Fruit fly (Drosophila melanogaster) whole organism, embryonic: ENCODE results near the gene CycG.
A peak's percentile ranks its signal among the peaks of the same experiment; 100 is the strongest.

Experiments
- B-H2 ChIP-seq: fragments of 200-800 bp; sonication (Bioruptor generic); optimal IDR thresholded peaks from 2 replicates; lab custom pipeline; 2018; ENCODE audit warnings: missing biosample characterization, mild to moderate bottlenecking, missing genetic modification characterization
- BEAF-32 ChIP-seq: fragments of 200-800 bp; sonication (Bioruptor generic); optimal IDR thresholded peaks from 3 replicates; lab custom pipeline; 2017; ENCODE audit warnings: missing biosample characterization, missing genetic modification characterization, mild to moderate bottlenecking, moderate library complexity, missing genetic modification reagents
- CG10274 ChIP-seq: fragments of 200-800 bp; sonication (Bioruptor generic); optimal IDR thresholded peaks from 3 replicates; lab custom pipeline; 2017; ENCODE audit warnings: missing biosample characterization, mild to moderate bottlenecking, missing genetic modification characterization
- CG12071 ChIP-seq: fragments of 200-800 bp; sonication (Bioruptor generic); optimal IDR thresholded peaks from 3 replicates; lab custom pipeline; 2018; ENCODE audit warnings: missing biosample characterization, mild to moderate bottlenecking, missing genetic modification characterization
- CG12769 ChIP-seq: fragments of 200-800 bp; sonication (Bioruptor generic); optimal IDR thresholded peaks from 2 replicates; lab custom pipeline; 2019; ENCODE audit warnings: missing biosample characterization, mild to moderate bottlenecking, missing genetic modification characterization, moderate library complexity
- CG14050 ChIP-seq: fragments of 200-800 bp; sonication (Bioruptor generic); IDR thresholded peaks from 3 replicates; pipeline ENCODE4 v1.3.6; 2022; ENCODE audit warnings: missing biosample characterization, missing genetic modification characterization
- CG14860 ChIP-seq: fragments of 200-800 bp; sonication (Bioruptor generic); IDR thresholded peaks from 3 replicates; pipeline ENCODE4 v1.3.6; 2022; ENCODE audit warnings: missing biosample characterization, missing genetic modification characterization; ENCODE audit not compliant: partially characterized antibody
- CG14965 ChIP-seq: fragments of 200-800 bp; sonication (Bioruptor generic); optimal IDR thresholded peaks from 2 replicates; lab custom pipeline; 2016; ENCODE audit warnings: missing biosample characterization, missing genetic modification characterization, borderline replicate concordance
- CG15479 ChIP-seq: fragments of 200-800 bp; sonication (Bioruptor generic); optimal IDR thresholded peaks from 3 replicates; lab custom pipeline; 2019; ENCODE audit warnings: missing biosample characterization, mild to moderate bottlenecking, missing genetic modification characterization, moderate library complexity
- CG17829 ChIP-seq: fragments of 200-800 bp; optimal IDR thresholded peaks from 2 replicates; lab custom pipeline; 2019; ENCODE audit warnings: missing biosample characterization, mild to moderate bottlenecking, missing genetic modification characterization, moderate library complexity
- CG1792 ChIP-seq: fragments of 200-800 bp; sonication (Bioruptor generic); optimal IDR thresholded peaks from 2 replicates; lab custom pipeline; 2016; ENCODE audit warnings: missing biosample characterization, missing genetic modification characterization
- CG18476 ChIP-seq: fragments of 200-800 bp; sonication (Bioruptor generic); optimal IDR thresholded peaks from 2 replicates; lab custom pipeline; 2016; ENCODE audit warnings: missing biosample characterization, mild to moderate bottlenecking, missing genetic modification characterization
- CG2129 ChIP-seq: fragments of 200-800 bp; sonication (Bioruptor generic); IDR thresholded peaks from 2 replicates; pipeline ENCODE4 v1.3.6; 2022; ENCODE audit warnings: missing biosample characterization, missing genetic modification characterization; ENCODE audit not compliant: partially characterized antibody
- CG4820 ChIP-seq: fragments of 200-800 bp; sonication (Bioruptor generic); optimal IDR thresholded peaks from 3 replicates; lab custom pipeline; 2016; ENCODE audit warnings: missing biosample characterization, missing genetic modification characterization
- CG7271 ChIP-seq: fragments of 200-800 bp; sonication (Bioruptor generic); optimal IDR thresholded peaks from 2 replicates; lab custom pipeline; 2018; ENCODE audit warnings: missing biosample characterization, mild to moderate bottlenecking, missing genetic modification characterization, moderate library complexity
- CG7839 ChIP-seq: fragments of 200-800 bp; sonication (Bioruptor generic); optimal IDR thresholded peaks from 3 replicates; lab custom pipeline; 2018; ENCODE audit warnings: missing biosample characterization, mild to moderate bottlenecking, missing genetic modification characterization, moderate library complexity
- CG8281 ChIP-seq: fragments of 200-800 bp; sonication (Bioruptor generic); optimal IDR thresholded peaks from 2 replicates; lab custom pipeline; 2018; ENCODE audit warnings: missing biosample characterization, mild to moderate bottlenecking, missing genetic modification characterization, moderate library complexity
- CTCF ChIP-seq: fragments of 200-800 bp; sonication (Bioruptor generic); optimal IDR thresholded peaks from 2 replicates; lab custom pipeline; 2017; ENCODE audit warnings: missing biosample characterization, mild to moderate bottlenecking, missing genetic modification characterization, moderate library complexity
- Chrac-16 ChIP-seq: fragments of 200-800 bp; sonication (Bioruptor generic); optimal IDR thresholded peaks from 3 replicates; lab custom pipeline; 2016; ENCODE audit warnings: missing biosample characterization, missing genetic modification characterization
- CkIIα-i1 ChIP-seq: fragments of 200-800 bp; sonication (Bioruptor generic); IDR thresholded peaks from 2 replicates; pipeline ENCODE4 v1.3.6; 2022; ENCODE audit warnings: missing biosample characterization, missing genetic modification characterization
- Dad ChIP-seq: fragments of 200-800 bp; sonication (Bioruptor generic); optimal IDR thresholded peaks from 3 replicates; lab custom pipeline; 2016; ENCODE audit warnings: missing biosample characterization, missing genetic modification characterization
- ERR ChIP-seq: fragments of 200-800 bp; sonication (Bioruptor generic); optimal IDR thresholded peaks from 2 replicates; lab custom pipeline; 2016; ENCODE audit warnings: missing biosample characterization, missing genetic modification characterization
- Ets97D ChIP-seq: fragments of 200-800 bp; sonication (Bioruptor generic); optimal IDR thresholded peaks from 3 replicates; lab custom pipeline; 2016; ENCODE audit warnings: missing biosample characterization, missing genetic modification characterization
- Hand ChIP-seq: fragments of 200-800 bp; sonication (Bioruptor generic); optimal IDR thresholded peaks from 2 replicates; lab custom pipeline; 2017; ENCODE audit warnings: mild to moderate bottlenecking, missing biosample characterization, missing genetic modification reagents, missing genetic modification characterization
- Hr3 ChIP-seq: fragments of 200-800 bp; sonication (Bioruptor generic); optimal IDR thresholded peaks from 3 replicates; lab custom pipeline; 2016; ENCODE audit warnings: missing biosample characterization, missing genetic modification characterization
- Mrtf ChIP-seq: fragments of 200-800 bp; sonication (Bioruptor generic); IDR thresholded peaks from 3 replicates; pipeline ENCODE4 v1.3.6; 2022; ENCODE audit warnings: missing biosample characterization, missing genetic modification characterization
- Myb ChIP-seq: fragments of 200-800 bp; sonication (Bioruptor generic); optimal IDR thresholded peaks from 2 replicates; lab custom pipeline; 2016; ENCODE audit warnings: missing biosample characterization, missing genetic modification characterization
- Pdp1 ChIP-seq, 2 experiments: fragments of 200-800 bp; sonication (Bioruptor generic); optimal IDR thresholded peaks; 3 replicates each; lab custom pipeline; 2016; ENCODE audit warnings: missing biosample characterization in 2 of 2, missing genetic modification characterization in 2 of 2, mild to moderate bottlenecking in 1 of 2, moderate library complexity in 1 of 2
- Ravus ChIP-seq: fragments of 200-800 bp; sonication (Bioruptor generic); IDR thresholded peaks from 2 replicates; pipeline ENCODE4 v1.3.6; 2022; ENCODE audit warnings: missing biosample characterization, missing genetic modification characterization
- Rfx ChIP-seq: fragments of 200-800 bp; sonication (Bioruptor generic); IDR thresholded peaks from 2 replicates; pipeline ENCODE4 v1.3.6; 2022; ENCODE audit warnings: missing biosample characterization, missing genetic modification characterization
- Scr ChIP-seq: fragments of 200-800 bp; sonication (Bioruptor generic); IDR thresholded peaks from 2 replicates; pipeline ENCODE4 v1.3.6; 2022; ENCODE audit warnings: missing biosample characterization, missing genetic modification characterization; ENCODE audit not compliant: partially characterized antibody
- Side ChIP-seq: fragments of 200-800 bp; sonication (Bioruptor generic); optimal IDR thresholded peaks from 2 replicates; lab custom pipeline; 2016; ENCODE audit warnings: missing biosample characterization, missing genetic modification characterization
- Sin3A ChIP-seq: fragments of >200 bp; optimal IDR thresholded peaks from 2 replicates; lab custom pipeline; 2018
- Sox102F ChIP-seq: fragments of 200-800 bp; sonication (Bioruptor generic); optimal IDR thresholded peaks from 2 replicates; lab custom pipeline; 2018; ENCODE audit warnings: missing biosample characterization, mild to moderate bottlenecking, missing genetic modification characterization, moderate library complexity
- Sry-δ ChIP-seq: fragments of 200-800 bp; sonication (Bioruptor generic); optimal IDR thresholded peaks from 2 replicates; lab custom pipeline; 2016; ENCODE audit warnings: missing biosample characterization, missing genetic modification characterization
- Stat92E ChIP-seq, 3 experiments: fragments of >200 bp in 2 of 3; fragments of 200-800 bp in 1 of 3; sonication (Bioruptor generic) in 1 of 3; optimal IDR thresholded peaks; 2 replicates each; lab custom pipeline; 2017 to 2019; ENCODE audit warnings: missing biosample characterization in 3 of 3, missing genetic modification characterization in 3 of 3, mild to moderate bottlenecking in 1 of 3, moderate library complexity in 1 of 3
- ap ChIP-seq: fragments of 200-800 bp; sonication (Bioruptor generic); IDR thresholded peaks from 2 replicates; pipeline ENCODE4 v1.3.6; 2022; ENCODE audit warnings: missing biosample characterization, missing genetic modification characterization
- chm ChIP-seq: fragments of 200-800 bp; sonication (Bioruptor generic); IDR thresholded peaks from 2 replicates; pipeline ENCODE4 v1.3.6; 2022; ENCODE audit warnings: missing biosample characterization, missing genetic modification characterization
- gcm ChIP-seq: fragments of 200-800 bp; sonication (Bioruptor generic); optimal IDR thresholded peaks from 2 replicates; lab custom pipeline; 2019; ENCODE audit warnings: missing biosample characterization, mild to moderate bottlenecking, missing genetic modification characterization, moderate library complexity
- hb ChIP-seq: fragments of 200-800 bp; sonication (Bioruptor generic); IDR thresholded peaks from 3 replicates; pipeline ENCODE4 v1.3.6; 2022; ENCODE audit warnings: missing biosample characterization, missing genetic modification characterization; ENCODE audit not compliant: partially characterized antibody
- luna ChIP-seq: fragments of 200-800 bp; sonication (Bioruptor generic); optimal IDR thresholded peaks from 2 replicates; lab custom pipeline; 2016; ENCODE audit warnings: missing biosample characterization, missing genetic modification characterization
- phol ChIP-seq: fragments of 200-800 bp; sonication (Bioruptor generic); optimal IDR thresholded peaks from 3 replicates; lab custom pipeline; 2018; ENCODE audit warnings: missing biosample characterization, mild to moderate bottlenecking, missing genetic modification characterization, moderate library complexity
- psq ChIP-seq: fragments of 200-800 bp; sonication (Bioruptor generic); optimal IDR thresholded peaks from 2 replicates; lab custom pipeline; 2017; ENCODE audit warnings: missing biosample characterization, missing genetic modification characterization
- schlank ChIP-seq: fragments of 200-800 bp; sonication (Bioruptor generic); optimal IDR thresholded peaks from 2 replicates; lab custom pipeline; 2018; ENCODE audit warnings: missing biosample characterization, mild to moderate bottlenecking, missing genetic modification characterization
- sens-2 ChIP-seq: fragments of 200-800 bp; sonication (Bioruptor generic); IDR thresholded peaks from 2 replicates; pipeline ENCODE4 v1.3.6; 2022; ENCODE audit warnings: missing biosample characterization, missing genetic modification characterization
- sisA ChIP-seq: fragments of 200-800 bp; sonication (Bioruptor generic); IDR thresholded peaks from 2 replicates; pipeline ENCODE4 v1.3.6; 2022; ENCODE audit warnings: missing biosample characterization, missing genetic modification characterization
- sna ChIP-seq: fragments of 200-800 bp; sonication (Bioruptor generic); IDR thresholded peaks from 2 replicates; pipeline ENCODE4 v1.3.6; 2022; ENCODE audit warnings: missing biosample characterization, missing genetic modification characterization; ENCODE audit not compliant: partially characterized antibody
- sug ChIP-seq: fragments of 200-800 bp; optimal IDR thresholded peaks from 2 replicates; lab custom pipeline; 2019; ENCODE audit warnings: missing biosample characterization, mild to moderate bottlenecking, missing genetic modification characterization, moderate library complexity
- vfl ChIP-seq: fragments of 200-800 bp; sonication (Bioruptor generic); optimal IDR thresholded peaks from 2 replicates; lab custom pipeline; 2016; ENCODE audit warnings: missing biosample characterization, missing genetic modification characterization
- vvl ChIP-seq: fragments of 200-800 bp; sonication (Bioruptor generic); IDR thresholded peaks from 2 replicates; pipeline ENCODE4 v1.3.6; 2022; ENCODE audit warnings: missing biosample characterization, missing genetic modification characterization
- z ChIP-seq: fragments of 200-800 bp; sonication (Bioruptor generic); IDR thresholded peaks from 3 replicates; pipeline ENCODE4 v1.3.6; 2022; ENCODE audit warnings: missing biosample characterization, missing genetic modification characterization

CycG gene

DNA sequence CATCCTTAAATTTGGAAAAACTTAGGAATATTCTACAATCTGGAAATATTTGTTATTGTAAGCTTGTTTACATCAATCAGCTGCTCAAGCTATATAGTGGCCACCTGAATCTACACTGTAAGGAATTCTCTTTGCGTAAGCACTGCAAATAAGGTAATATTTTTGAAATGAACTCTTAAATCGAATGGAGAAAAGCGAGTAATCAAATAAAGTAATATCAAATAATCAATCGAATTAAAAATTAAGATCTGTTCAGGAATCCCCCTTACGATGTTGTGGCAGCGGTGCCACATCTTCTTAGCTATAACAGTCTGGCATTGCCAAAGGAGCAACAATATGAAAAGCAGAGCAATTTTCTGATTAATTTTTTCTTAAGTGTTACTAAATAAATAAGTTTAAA is 3.5 kb upstream of the CycG start, which contains the start of the genes Mnat9 and CG1792 (continued):
- TF ChIP-seq Sin3A (lab: Kevin White, UChicago): no peak
- TF ChIP-seq ap (GFP tag; lab: Robert Waterston, UW): peak; percentile 99
- peak; percentile 99 for TF ChIP-seq sens-2
- peak; percentile 100 for TF ChIP-seq CG12769
- TF ChIP-seq CG8281 (tag; lab: Kevin White, UChicago): peak; percentile 89
- TF ChIP-seq CG10274 (GFP tag; lab: Kevin White, UChicago): peak; percentile 87
- peak; percentile 98 for TF ChIP-seq Pdp1 (GFP tag; optimal IDR thresholded peaks at IDR 0.05; lab: Kevin White, UChicago)
- peak; percentile 99 for TF ChIP-seq Mrtf (GFP tag; lab: Robert Waterston, UW)
- peak; percentile 78 for TF ChIP-seq Sry-δ (GFP tag; lab: Kevin White, UChicago)
- TF ChIP-seq z (GFP tag; lab: Robert Waterston, UW): peak; percentile 80
- TF ChIP-seq sisA (GFP tag; lab: Robert Waterston, UW): peak; percentile 99
- TF ChIP-seq CG12071: peak; percentile 98
- peak; percentile 96 for TF ChIP-seq gcm (GFP tag; lab: Kevin White, UChicago)
- peak; percentile 66 for TF ChIP-seq CTCF (GFP tag; lab: Kevin White, UChicago)
- peak; percentile 94 for TF ChIP-seq sug (tag; lab: Kevin White, UChicago)
- peak; percentile 98 for TF ChIP-seq CG7839
- TF ChIP-seq Scr (GFP tag; lab: Robert Waterston, UW): no peak
- 0 out of 2 replicates have a peak, but pooled peaks have one; percentile 48 for TF ChIP-seq sna (GFP tag; lab: Robert Waterston, UW)
- no peak for TF ChIP-seq CG14860 (GFP tag; lab: Robert Waterston, UW)
- peak; percentile 98 for TF ChIP-seq Dad
- peak; percentile 99 for TF ChIP-seq CG1792
- TF ChIP-seq hb (GFP tag; lab: Robert Waterston, UW): no peak
- peak; percentile 100 for TF ChIP-seq Rfx (GFP tag; lab: Robert Waterston, UW)
- TF ChIP-seq CG14965 (GFP tag; lab: Kevin White, UChicago): peak; percentile 86
- peak; percentile 96 for TF ChIP-seq Ets97D (GFP tag; lab: Kevin White, UChicago)
- TF ChIP-seq CG15479 (GFP tag; lab: Kevin White, UChicago): peak; percentile 14
- TF ChIP-seq Stat92E (GFP tag; optimal IDR thresholded peaks at IDR 0.05; lab: Kevin White, UChicago): peak in 1 of 3 experiments; percentile 77
- TF ChIP-seq CG7271 (tag; lab: Kevin White, UChicago): peak; percentile 93
- peak; percentile 94 for TF ChIP-seq CkIIα-i1
- peak; percentile 99 for TF ChIP-seq Sox102F (GFP tag; lab: Kevin White, UChicago)
- peak; percentile 96 for TF ChIP-seq ERR (GFP tag; lab: Kevin White, UChicago)
- peak; percentile 94 for TF ChIP-seq Ravus (GFP tag; lab: Robert Waterston, UW)
- TF ChIP-seq CG2129 (GFP tag; lab: Robert Waterston, UW): no peak
- TF ChIP-seq CG18476 (GFP tag; lab: Kevin White, UChicago): peak; percentile 99
- peak; percentile 99 for TF ChIP-seq Chrac-16
- TF ChIP-seq schlank (tag; lab: Kevin White, UChicago): peak; percentile 97
- peak; percentile 94 for TF ChIP-seq psq (GFP tag; lab: Kevin White, UChicago)
- peak; percentile 94 for TF ChIP-seq B-H2 (GFP tag; lab: Kevin White, UChicago)
- peak; percentile 97 for TF ChIP-seq Side (GFP tag; lab: Kevin White, UChicago)
- TF ChIP-seq Hand (GFP tag; lab: Kevin White, UChicago): peak; percentile 91
- peak; percentile 99 for TF ChIP-seq CG14050 (GFP tag; lab: Robert Waterston, UW)
- TF ChIP-seq Myb (GFP tag; lab: Kevin White, UChicago): peak; percentile 91
- peak; percentile 99 for TF ChIP-seq chm (GFP tag; lab: Robert Waterston, UW)
- peak; percentile 99 for TF ChIP-seq vfl (GFP tag; lab: Kevin White, UChicago)
- peak; percentile 98 for TF ChIP-seq phol
- peak; percentile 100 for TF ChIP-seq vvl (GFP tag; lab: Robert Waterston, UW)
- TF ChIP-seq CG4820: peak; percentile 98
- peak; percentile 53 for TF ChIP-seq BEAF-32 (GFP tag; lab: Kevin White, UChicago)
- peak; percentile 99 for TF ChIP-seq CG17829 (tag; lab: Kevin White, UChicago)
- TF ChIP-seq Hr3 (GFP tag; lab: Kevin White, UChicago): peak; percentile 98
- TF ChIP-seq luna (GFP tag; lab: Kevin White, UChicago): peak; percentile 97
